Fruit fly (Drosophila melanogaster) whole organism, prepupa: ENCODE measurements around the gene nAChRalpha1.
A peak's percentile ranks its signal among the peaks of the same experiment; 100 is the strongest.

Experiments used
- Blimp-1 ChIP-seq: fragments of 200-800 bp; sonication (Bioruptor generic); optimal IDR thresholded peaks from 3 replicates; lab custom pipeline; 2017; ENCODE audit warnings: missing biosample characterization, missing genetic modification characterization, mild to moderate bottlenecking, moderate library complexity, missing genetic modification reagents
- CG10631 ChIP-seq: fragments of 200-800 bp; sonication (Bioruptor generic); optimal IDR thresholded peaks from 2 replicates; lab custom pipeline; 2016; ENCODE audit warnings: missing biosample characterization, missing genetic modification characterization
- CG10669 ChIP-seq: fragments of 200-800 bp; sonication (Bioruptor generic); optimal IDR thresholded peaks from 3 replicates; lab custom pipeline; 2018; ENCODE audit warnings: missing biosample characterization, mild to moderate bottlenecking, missing genetic modification characterization, moderate library complexity
- CG11294 ChIP-seq: fragments of 200-800 bp; sonication (Bioruptor generic); IDR thresholded peaks from 2 replicates; pipeline ENCODE4 v1.3.6; 2022; ENCODE audit warnings: missing biosample characterization, missing genetic modification characterization
- CG11762 ChIP-seq: fragments of 200-800 bp; sonication (Bioruptor generic); optimal IDR thresholded peaks from 3 replicates; lab custom pipeline; 2016; ENCODE audit warnings: missing biosample characterization, missing genetic modification characterization; ENCODE audit not compliant: insufficient read depth
- CG1621 ChIP-seq: fragments of 200-800 bp; sonication (Bioruptor generic); optimal IDR thresholded peaks from 3 replicates; lab custom pipeline; 2018; ENCODE audit warnings: missing biosample characterization, mild to moderate bottlenecking, missing genetic modification characterization
- CG16779 ChIP-seq: fragments of 200-800 bp; sonication (Bioruptor generic); optimal IDR thresholded peaks from 3 replicates; lab custom pipeline; 2017; ENCODE audit warnings: missing biosample characterization, mild to moderate bottlenecking, missing genetic modification characterization
- CG3919 ChIP-seq: fragments of 200-800 bp; sonication (Bioruptor generic); optimal IDR thresholded peaks from 3 replicates; lab custom pipeline; 2016; ENCODE audit warnings: missing biosample characterization, missing genetic modification characterization
- CG6792 ChIP-seq: fragments of 200-800 bp; sonication (Bioruptor generic); optimal IDR thresholded peaks from 3 replicates; lab custom pipeline; 2016; ENCODE audit warnings: missing biosample characterization, missing genetic modification characterization
- CG6808 ChIP-seq: fragments of 200-800 bp; sonication (Bioruptor generic); optimal IDR thresholded peaks from 3 replicates; lab custom pipeline; 2017; ENCODE audit warnings: missing biosample characterization, missing genetic modification characterization, mild to moderate bottlenecking, moderate library complexity, missing genetic modification reagents
- CG8119 ChIP-seq: fragments of 200-800 bp; sonication (Bioruptor generic); IDR thresholded peaks from 3 replicates; pipeline ENCODE4 v1.3.6; 2022; ENCODE audit warnings: missing biosample characterization, missing genetic modification characterization
- CG8319 ChIP-seq: fragments of 200-800 bp; sonication (Bioruptor generic); optimal IDR thresholded peaks from 3 replicates; lab custom pipeline; 2016; ENCODE audit warnings: missing biosample characterization, missing genetic modification characterization
- Eip78C ChIP-seq: fragments of 200-800 bp; sonication (Bioruptor generic); peaks from one replicate; lab custom pipeline; 2016; ENCODE audit warnings: missing biosample characterization, missing genetic modification characterization
- Ets21C ChIP-seq: fragments of 200-800 bp; sonication (Bioruptor generic); optimal IDR thresholded peaks from 3 replicates; lab custom pipeline; 2016; ENCODE audit warnings: missing biosample characterization, missing genetic modification characterization
- Ets96B ChIP-seq: fragments of 200-800 bp; optimal IDR thresholded peaks from 2 replicates; lab custom pipeline; 2019; ENCODE audit warnings: missing biosample characterization, mild to moderate bottlenecking, missing genetic modification characterization, moderate library complexity
- Gug ChIP-seq: fragments of 200-800 bp; sonication (Bioruptor generic); IDR thresholded peaks from 2 replicates; pipeline ENCODE4 v1.3.6; 2022; ENCODE audit warnings: missing biosample characterization, missing genetic modification characterization
- Hr38 ChIP-seq: sonication (Bioruptor generic); optimal IDR thresholded peaks from 2 replicates; lab custom pipeline; 2016; ENCODE audit warnings: missing biosample characterization, missing genetic modification characterization
- Met ChIP-seq: fragments of 200-800 bp; sonication (Bioruptor generic); optimal IDR thresholded peaks from 3 replicates; lab custom pipeline; 2016; ENCODE audit warnings: missing biosample characterization, missing genetic modification characterization
- OdsH ChIP-seq: fragments of 200-800 bp; sonication (Bioruptor generic); optimal IDR thresholded peaks from 3 replicates; lab custom pipeline; 2016; ENCODE audit warnings: missing biosample characterization, missing genetic modification characterization
- Sox14 ChIP-seq: fragments of 200-800 bp; sonication (Bioruptor generic); optimal IDR thresholded peaks from 3 replicates; lab custom pipeline; 2016; ENCODE audit warnings: missing biosample characterization, missing genetic modification characterization
- achi ChIP-seq: fragments of 200-800 bp; sonication (Bioruptor generic); optimal IDR thresholded peaks from 3 replicates; lab custom pipeline; 2016; ENCODE audit warnings: missing biosample characterization, missing genetic modification characterization
- cyc ChIP-seq: fragments of 200-800 bp; sonication (Bioruptor generic); optimal IDR thresholded peaks from 3 replicates; lab custom pipeline; 2016; ENCODE audit warnings: missing biosample characterization, missing genetic modification characterization
- dsx ChIP-seq: fragments of 200-800 bp; optimal IDR thresholded peaks from 3 replicates; lab custom pipeline; 2019; ENCODE audit warnings: missing biosample characterization, mild to moderate bottlenecking, missing genetic modification characterization, moderate library complexity; ENCODE audit not compliant: poor library complexity, severe bottlenecking
- esn ChIP-seq: fragments of 200-800 bp; sonication (Bioruptor generic); optimal IDR thresholded peaks from 2 replicates; lab custom pipeline; 2016; ENCODE audit warnings: missing biosample characterization, mild to moderate bottlenecking, missing genetic modification characterization, moderate library complexity
- fd59A ChIP-seq: fragments of 200-800 bp; sonication (Bioruptor generic); optimal IDR thresholded peaks from 2 replicates; lab custom pipeline; 2017; ENCODE audit warnings: missing biosample characterization, mild to moderate bottlenecking, missing genetic modification characterization, missing genetic modification reagents
- fd85E ChIP-seq: fragments of 200-800 bp; sonication (Bioruptor generic); optimal IDR thresholded peaks from 3 replicates; lab custom pipeline; 2016; ENCODE audit warnings: missing biosample characterization, missing genetic modification characterization
- fkh ChIP-seq: fragments of 200-800 bp; sonication (Bioruptor generic); optimal IDR thresholded peaks from 3 replicates; lab custom pipeline; 2017; ENCODE audit warnings: missing biosample characterization, mild to moderate bottlenecking, missing genetic modification characterization, moderate library complexity
- lz ChIP-seq: fragments of 200-800 bp; sonication (Bioruptor generic); optimal IDR thresholded peaks from 3 replicates; lab custom pipeline; 2016; ENCODE audit warnings: missing biosample characterization, missing genetic modification characterization
- net ChIP-seq: fragments of 200-800 bp; sonication (Bioruptor generic); optimal IDR thresholded peaks from 3 replicates; lab custom pipeline; 2016; ENCODE audit warnings: missing biosample characterization, missing genetic modification characterization
- spab ChIP-seq: fragments of 200-800 bp; sonication (Bioruptor generic); optimal IDR thresholded peaks from 2 replicates; lab custom pipeline; 2017; ENCODE audit warnings: missing biosample characterization, mild to moderate bottlenecking, missing genetic modification characterization, missing genetic modification reagents
- svp ChIP-seq: fragments of 200-800 bp; sonication (Bioruptor generic); peaks from one replicate; lab custom pipeline; 2016; ENCODE audit warnings: missing biosample characterization, missing genetic modification characterization
- topi ChIP-seq: fragments of 200-800 bp; sonication (Bioruptor generic); optimal IDR thresholded peaks from 3 replicates; lab custom pipeline; 2016; ENCODE audit warnings: missing biosample characterization, missing genetic modification characterization
- vri ChIP-seq: fragments of 200-800 bp; sonication (Bioruptor generic); optimal IDR thresholded peaks from 3 replicates; lab custom pipeline; 2016; ENCODE audit warnings: missing biosample characterization, mild to moderate bottlenecking, missing genetic modification characterization

Gene nAChRalpha1

dm6 chr3R:24369268-24369667, 87.7 kb downstream of the nAChRalpha1 start, which contains the start of gene CG13614:
Gene CG13614, plus strand, starts transcription at chr3R:24369568.
- no peak for TF ChIP-seq fkh (GFP tag; lab: Kevin White, UChicago)

dm6 chr3R:24368064-24368463, 88.9 kb downstream of the nAChRalpha1 start, which contains the start of the genes CG42812 and CG33341:
Gene CG42812, minus strand, starts transcription at chr3R:24368164.
Gene CG33341, plus strand, starts transcription at chr3R:24368358.
- TF ChIP-seq Hr38 (GFP tag; lab: Kevin White, UChicago) (no peak), CG10631 (GFP tag; lab: Kevin White, UChicago) (no peak), svp (GFP tag; lab: Kevin White, UChicago) (peak; percentile 20)
- TF ChIP-seq, all 60 proteins: peak for 1

dm6 chr3R:24367120-24367519, 89.8 kb downstream of the nAChRalpha1 start, which contains the start of gene CG42811:
Gene CG42811, minus strand, starts transcription at chr3R:24367220.
- TF ChIP-seq dsx (GFP tag; lab: Kevin White, UChicago) (no peak), CG8119 (no peak), fd85E (GFP tag; lab: Kevin White, UChicago) (no peak), CG6792 (GFP tag; lab: Kevin White, UChicago) (no peak), Ets96B (tag; lab: Kevin White, UChicago) (no peak), CG1621 (tag; lab: Kevin White, UChicago) (no peak), Met (GFP tag; lab: Kevin White, UChicago) (no peak), CG10669 (GFP tag; lab: Kevin White, UChicago) (no peak), topi (GFP tag; lab: Kevin White, UChicago) (no peak), fd59A (GFP tag; lab: Kevin White, UChicago) (no peak), net (GFP tag; lab: Kevin White, UChicago) (no peak), CG11762 (GFP tag; lab: Kevin White, UChicago) (no peak), Gug (GFP tag; lab: Robert Waterston, UW) (no peak), spab (GFP tag; lab: Kevin White, UChicago) (no peak)
- TF ChIP-seq, all 60 proteins: peak for 0

dm6 chr3R:24364880-24365604, 91.9 kb downstream of the nAChRalpha1 start, which contains the start of the genes CG17784 and CG13613:
Gene CG17784, minus strand, starts transcription at chr3R:24364980.
Gene CG13613, plus strand, starts transcription at chr3R:24365554.
- TF ChIP-seq CG1621 (tag; lab: Kevin White, UChicago) (no peak), Eip78C (no peak), lz (GFP tag; lab: Kevin White, UChicago) (no peak), CG10631 (GFP tag; lab: Kevin White, UChicago) (no peak), Ets21C (no peak), Blimp-1 (GFP tag; lab: Kevin White, UChicago) (no peak), CG11762 (GFP tag; lab: Kevin White, UChicago) (no peak), fkh (GFP tag; lab: Kevin White, UChicago) (no peak), Gug (GFP tag; lab: Robert Waterston, UW) (no peak), Sox14 (no peak), achi (GFP tag; lab: Kevin White, UChicago) (no peak), CG3919 (GFP tag; lab: Kevin White, UChicago) (no peak), esn (GFP tag; lab: Kevin White, UChicago) (no peak), CG10669 (GFP tag; lab: Kevin White, UChicago) (no peak), CG11294 (GFP tag; lab: Robert Waterston, UW) (no peak), CG6808 (GFP tag; lab: Kevin White, UChicago) (no peak), Ets96B (tag; lab: Kevin White, UChicago) (no peak), CG8319 (GFP tag; lab: Kevin White, UChicago) (no peak), dsx (GFP tag; lab: Kevin White, UChicago) (no peak), cyc (GFP tag; lab: Kevin White, UChicago) (no peak)

dm6 chr3R:24362838-24363237, 94.1 kb downstream of the nAChRalpha1 start, which contains the start of gene CG33340:
Gene CG33340, plus strand, starts transcription at chr3R:24363138.
- no peak for TF ChIP-seq CG8119
- no peak for TF ChIP-seq fd59A (GFP tag; lab: Kevin White, UChicago)
- TF ChIP-seq CG10631 (GFP tag; lab: Kevin White, UChicago), result no peak
- TF ChIP-seq vri (GFP tag; lab: Kevin White, UChicago), result no peak
- TF ChIP-seq CG16779 (tag; lab: Kevin White, UChicago), result no peak
- TF ChIP-seq achi (GFP tag; lab: Kevin White, UChicago), result no peak
- TF ChIP-seq OdsH, result no peak
- TF ChIP-seq esn (GFP tag; lab: Kevin White, UChicago), result no peak
